Worm (Caenorhabditis elegans): ENCODE measurements around the gene nhr-188.

ce11 chrV:3832661-3833060 lies 25.0 kb downstream of the nhr-188 start:
- TF ChIP-seq swsn-7 (tag; optimal IDR thresholded peaks at IDR 0.05) = no peak
- TF ChIP-seq sup-37 (GFP tag; optimal IDR thresholded peaks at IDR 0.05) = no peak
- no peak for TF ChIP-seq snpc-4 (tag; optimal IDR thresholded peaks at IDR 0.05)
- no peak for TF ChIP-seq nhr-237 (tag; optimal IDR thresholded peaks at IDR 0.05)
- TF ChIP-seq lsy-2 (tag; optimal IDR thresholded peaks at IDR 0.05) = no peak
- no peak for TF ChIP-seq lin-39 (tag; optimal IDR thresholded peaks at IDR 0.05)
- no peak for TF ChIP-seq ceh-82 (tag; optimal IDR thresholded peaks at IDR 0.05)
- TF ChIP-seq rnt-1 (tag; optimal IDR thresholded peaks at IDR 0.05) = no peak
- no peak for TF ChIP-seq efl-1 (optimal IDR thresholded peaks at IDR 0.05)
- no peak for TF ChIP-seq efl-1 (GFP tag; optimal IDR thresholded peaks at IDR 0.05 in 1 of 2)

Measured in whole organism, L1 larva.